Worm (Caenorhabditis elegans): ENCODE measurements around the gene F53C3.1.

ce11 chrII:3911716-3912115, at the start of gene F53C3.1:
- TF ChIP-seq ceh-82 (tag; optimal IDR thresholded peaks at IDR 0.05) (no peak), nhr-28 (tag; optimal IDR thresholded peaks at IDR 0.05) (no peak), lin-15B (tag; optimal IDR thresholded peaks at IDR 0.05) (no peak), ceh-28 (tag; optimal IDR thresholded peaks at IDR 0.05) (no peak), ama-1 (optimal IDR thresholded peaks at IDR 0.05) (no peak), nhr-43 (tag; optimal IDR thresholded peaks at IDR 0.05; ENCODE audit: poor library complexity, severe bottlenecking) (no peak), nfya-1 (tag; optimal IDR thresholded peaks at IDR 0.05; ENCODE audit: insufficient read depth) (no peak), nhr-237 (tag; optimal IDR thresholded peaks at IDR 0.05) (no peak)

All from whole organism, L3 larva.